Fruit fly (Drosophila melanogaster) whole organism, embryonic: ENCODE measurements around the gene Cka.

Experiments used
- BEAF-32 ChIP-seq: fragments of 200-800 bp; sonication (Bioruptor generic); optimal IDR thresholded peaks from 3 replicates; lab custom pipeline; 2017; ENCODE audit warnings: missing biosample characterization, missing genetic modification characterization, mild to moderate bottlenecking, moderate library complexity, missing genetic modification reagents
- BtbVII ChIP-seq: fragments of 200-800 bp; sonication (Bioruptor generic); optimal IDR thresholded peaks from 3 replicates; lab custom pipeline; 2017; ENCODE audit warnings: missing biosample characterization, mild to moderate bottlenecking, missing genetic modification characterization
- CG10543 ChIP-seq: fragments of 200-800 bp; sonication (Bioruptor generic); optimal IDR thresholded peaks from 3 replicates; lab custom pipeline; 2017; ENCODE audit warnings: missing biosample characterization, mild to moderate bottlenecking, missing genetic modification characterization, moderate library complexity
- CG11398 ChIP-seq: fragments of 200-800 bp; sonication (Bioruptor generic); optimal IDR thresholded peaks from 2 replicates; lab custom pipeline; 2016; ENCODE audit warnings: missing biosample characterization, missing genetic modification characterization
- CG11695 ChIP-seq: fragments of 200-800 bp; sonication (Bioruptor generic); IDR thresholded peaks from 3 replicates; pipeline ENCODE4 v1.3.6; 2022; ENCODE audit warnings: missing biosample characterization, missing genetic modification characterization
- CG12104 ChIP-seq: fragments of 200-800 bp; sonication (Bioruptor generic); optimal IDR thresholded peaks from 3 replicates; lab custom pipeline; 2016; ENCODE audit warnings: missing biosample characterization, missing genetic modification characterization
- CG14860 ChIP-seq: fragments of 200-800 bp; sonication (Bioruptor generic); IDR thresholded peaks from 3 replicates; pipeline ENCODE4 v1.3.6; 2022; ENCODE audit warnings: missing biosample characterization, missing genetic modification characterization; ENCODE audit not compliant: partially characterized antibody
- CG16779 ChIP-seq: fragments of 200-800 bp; sonication (Bioruptor generic); IDR thresholded peaks from 2 replicates; pipeline ENCODE4 v1.3.6; 2022; ENCODE audit warnings: missing biosample characterization, missing genetic modification characterization
- CG16813 ChIP-seq: fragments of 200-800 bp; sonication (Bioruptor generic); IDR thresholded peaks from 3 replicates; pipeline ENCODE4 v1.3.6; 2022; ENCODE audit warnings: missing biosample characterization, missing genetic modification characterization; ENCODE audit not compliant: partially characterized antibody
- CG17361 ChIP-seq: fragments of 200-800 bp; sonication (Bioruptor generic); IDR thresholded peaks from 3 replicates; pipeline ENCODE4 v1.3.6; 2022; ENCODE audit warnings: missing biosample characterization, missing genetic modification characterization
- CG2678 ChIP-seq: fragments of 200-800 bp; sonication (Bioruptor generic); optimal IDR thresholded peaks from 3 replicates; lab custom pipeline; 2019; ENCODE audit warnings: missing biosample characterization, mild to moderate bottlenecking, missing genetic modification characterization, moderate library complexity
- CG4328 ChIP-seq: fragments of 200-800 bp; sonication (Bioruptor generic); optimal IDR thresholded peaks from 3 replicates; lab custom pipeline; 2017; ENCODE audit warnings: missing biosample characterization, missing genetic modification reagents, missing genetic modification characterization
- CG6654 ChIP-seq: fragments of 200-800 bp; sonication (Bioruptor generic); optimal IDR thresholded peaks from 2 replicates; lab custom pipeline; 2017; ENCODE audit warnings: missing biosample characterization, mild to moderate bottlenecking, missing genetic modification characterization
- CG6689 ChIP-seq: fragments of 200-800 bp; sonication (Bioruptor generic); IDR thresholded peaks from 2 replicates; pipeline ENCODE4 v1.3.6; 2022; ENCODE audit warnings: missing biosample characterization, missing genetic modification characterization
- CG6791 ChIP-seq: fragments of 200-800 bp; sonication (Bioruptor generic); IDR thresholded peaks from 3 replicates; pipeline ENCODE4 v1.3.6; 2022; ENCODE audit warnings: missing biosample characterization, missing genetic modification characterization; ENCODE audit not compliant: partially characterized antibody
- CG7271 ChIP-seq: fragments of 200-800 bp; sonication (Bioruptor generic); optimal IDR thresholded peaks from 2 replicates; lab custom pipeline; 2018; ENCODE audit warnings: missing biosample characterization, mild to moderate bottlenecking, missing genetic modification characterization, moderate library complexity
- CG9437 ChIP-seq: fragments of 200-800 bp; sonication (Bioruptor generic); optimal IDR thresholded peaks from 2 replicates; lab custom pipeline; 2018; ENCODE audit warnings: missing biosample characterization, mild to moderate bottlenecking, missing genetic modification characterization
- Camta ChIP-seq: fragments of 200-800 bp; sonication (Bioruptor generic); optimal IDR thresholded peaks from 2 replicates; lab custom pipeline; 2016; ENCODE audit warnings: missing biosample characterization, missing genetic modification characterization
- Chrac-16 ChIP-seq: fragments of 200-800 bp; sonication (Bioruptor generic); optimal IDR thresholded peaks from 3 replicates; lab custom pipeline; 2016; ENCODE audit warnings: missing biosample characterization, missing genetic modification characterization
- CoRest ChIP-seq: fragments of 200-800 bp; sonication (Bioruptor generic); optimal IDR thresholded peaks from 3 replicates; lab custom pipeline; 2018; ENCODE audit warnings: missing biosample characterization, mild to moderate bottlenecking, missing genetic modification characterization, moderate library complexity
- Dbx ChIP-seq: fragments of 200-800 bp; sonication (Bioruptor generic); IDR thresholded peaks from 3 replicates; pipeline ENCODE4 v1.3.6; 2022; ENCODE audit warnings: missing biosample characterization, missing genetic modification characterization
- Dek ChIP-seq: fragments of 200-800 bp; sonication (Bioruptor generic); optimal IDR thresholded peaks from 3 replicates; lab custom pipeline; 2019; ENCODE audit warnings: missing biosample characterization, mild to moderate bottlenecking, missing genetic modification characterization, moderate library complexity
- Dll ChIP-seq: fragments of 200-800 bp; sonication (Bioruptor generic); IDR thresholded peaks from 4 replicates; pipeline ENCODE4 v1.3.6; 2022; ENCODE audit warnings: missing biosample characterization, missing genetic modification characterization; ENCODE audit not compliant: partially characterized antibody
- Dp ChIP-seq: fragments of 200-800 bp; sonication (Bioruptor generic); optimal IDR thresholded peaks from 2 replicates; lab custom pipeline; 2018; ENCODE audit warnings: missing biosample characterization, mild to moderate bottlenecking, missing genetic modification characterization, moderate library complexity
- HLHmδ ChIP-seq: fragments of 200-800 bp; sonication (Bioruptor generic); optimal IDR thresholded peaks from 2 replicates; lab custom pipeline; 2018; ENCODE audit warnings: missing biosample characterization, mild to moderate bottlenecking, missing genetic modification characterization, moderate library complexity
- Hr51 ChIP-seq, 2 experiments: fragments of 200-800 bp; sonication (Bioruptor generic); optimal IDR thresholded peaks; 2 replicates in 1 of 2; 3 replicates in 1 of 2; lab custom pipeline; 2016 to 2018; ENCODE audit warnings: missing biosample characterization in 2 of 2, missing genetic modification characterization in 2 of 2, mild to moderate bottlenecking in 1 of 2, moderate library complexity in 1 of 2
- Jarid2 ChIP-seq: fragments of 200-800 bp; sonication (Bioruptor generic); optimal IDR thresholded peaks from 3 replicates; lab custom pipeline; 2017; ENCODE audit warnings: mild to moderate bottlenecking, missing biosample characterization, missing genetic modification reagents, missing genetic modification characterization
- Med ChIP-seq: fragments of 200-800 bp; sonication (Bioruptor generic); peaks from one replicate; lab custom pipeline; 2016; ENCODE audit warnings: missing biosample characterization, missing genetic modification characterization, mild to moderate bottlenecking, inconsistent platforms, moderate library complexity
- NfI ChIP-seq: fragments of 200-800 bp; sonication (Bioruptor generic); optimal IDR thresholded peaks from 3 replicates; lab custom pipeline; 2018; ENCODE audit warnings: missing biosample characterization, mild to moderate bottlenecking, missing genetic modification characterization, moderate library complexity
- Oli ChIP-seq: fragments of 200-800 bp; sonication (Bioruptor generic); optimal IDR thresholded peaks from 2 replicates; lab custom pipeline; 2018; ENCODE audit warnings: missing biosample characterization, mild to moderate bottlenecking, missing genetic modification characterization, moderate library complexity
- Sox100B ChIP-seq: fragments of 200-800 bp; sonication (Bioruptor generic); optimal IDR thresholded peaks from 3 replicates; lab custom pipeline; 2018; ENCODE audit warnings: missing biosample characterization, mild to moderate bottlenecking, missing genetic modification characterization
- cato ChIP-seq: fragments of 200-800 bp; sonication (Bioruptor generic); optimal IDR thresholded peaks from 2 replicates; lab custom pipeline; 2016; ENCODE audit warnings: missing biosample characterization, missing genetic modification characterization, borderline replicate concordance
- croc ChIP-seq: fragments of 200-800 bp; sonication (Bioruptor generic); conservative IDR thresholded peaks from 3 replicates; pipeline ENCODE4 v1.3.6; 2022; ENCODE audit warnings: missing biosample characterization, missing genetic modification characterization
- cwo ChIP-seq: fragments of 200-800 bp; sonication (Bioruptor generic); optimal IDR thresholded peaks from 3 replicates; lab custom pipeline; 2017; ENCODE audit warnings: missing biosample characterization, missing genetic modification characterization, mild to moderate bottlenecking, moderate library complexity, missing genetic modification reagents
- ftz-f1 ChIP-seq: fragments of 200-800 bp; sonication (Bioruptor generic); optimal IDR thresholded peaks from 2 replicates; lab custom pipeline; 2016; ENCODE audit warnings: missing biosample characterization, missing genetic modification characterization
- gem ChIP-seq: fragments of 200-800 bp; sonication (Bioruptor generic); optimal IDR thresholded peaks from 2 replicates; lab custom pipeline; 2019; ENCODE audit warnings: missing biosample characterization, mild to moderate bottlenecking, missing genetic modification characterization, moderate library complexity
- ken ChIP-seq: fragments of 200-800 bp; sonication (Bioruptor generic); IDR thresholded peaks from 3 replicates; pipeline ENCODE4 v1.3.6; 2022; ENCODE audit warnings: missing biosample characterization, missing genetic modification characterization
- nmo ChIP-seq: fragments of 200-800 bp; sonication (Bioruptor generic); optimal IDR thresholded peaks from 2 replicates; lab custom pipeline; 2018; ENCODE audit warnings: missing biosample characterization, mild to moderate bottlenecking, missing genetic modification characterization, moderate library complexity
- prd ChIP-seq, 3 experiments: fragments of >200 bp in 2 of 3; fragments of 200-800 bp in 1 of 3; sonication (Bioruptor generic) in 1 of 3; optimal IDR thresholded peaks in 2 of 3; IDR thresholded peaks in 1 of 3; 2 replicates in 2 of 3; 3 replicates in 1 of 3; pipeline versions ENCODE4 v1.3.6 to Lab custom; 2017 to 2022; ENCODE audit warnings: missing biosample characterization in 1 of 3, missing genetic modification characterization in 1 of 3
- pzg ChIP-seq: fragments of 200-800 bp; sonication (Bioruptor generic); optimal IDR thresholded peaks from 3 replicates; lab custom pipeline; 2018; ENCODE audit warnings: missing biosample characterization, mild to moderate bottlenecking, missing genetic modification characterization, moderate library complexity
- sd ChIP-seq: fragments of 200-800 bp; sonication (Bioruptor generic); optimal IDR thresholded peaks from 3 replicates; lab custom pipeline; 2018; ENCODE audit warnings: missing biosample characterization, mild to moderate bottlenecking, missing genetic modification characterization, moderate library complexity
- sens ChIP-seq: fragments of 200-800 bp; sonication (Bioruptor generic); peaks from one replicate; lab custom pipeline; 2016; ENCODE audit warnings: missing biosample characterization, missing genetic modification characterization
- sens-2 ChIP-seq: fragments of 200-800 bp; sonication (Bioruptor generic); IDR thresholded peaks from 2 replicates; pipeline ENCODE4 v1.3.6; 2022; ENCODE audit warnings: missing biosample characterization, missing genetic modification characterization
- ttk ChIP-seq: fragments of 200-800 bp; sonication (Bioruptor generic); IDR thresholded peaks from 2 replicates; pipeline ENCODE4 v2.1.2; 2022; ENCODE audit warnings: missing biosample characterization, missing genetic modification characterization
- vvl ChIP-seq: fragments of 200-800 bp; sonication (Bioruptor generic); IDR thresholded peaks from 2 replicates; pipeline ENCODE4 v1.3.6; 2022; ENCODE audit warnings: missing biosample characterization, missing genetic modification characterization
- wdn ChIP-seq: fragments of 200-800 bp; sonication (Bioruptor generic); IDR thresholded peaks from 2 replicates; pipeline ENCODE4 v1.3.6; 2022; ENCODE audit warnings: missing biosample characterization, missing genetic modification characterization

The Cka gene

dm6 chr2L:8010602-8011455 lies 19.7 kb upstream of the Cka start, which contains the start of the genes Glyat and Tg (continued):
- TF ChIP-seq Med (GFP tag; lab: Kevin White, UChicago) (peak; percentile 84), Chrac-16 (GFP tag; lab: Kevin White, UChicago) (no peak), CG16813 (GFP tag; lab: Robert Waterston, UW) (peak; percentile 50; the same call in 2 of the 3 replicates), Oli (tag; lab: Kevin White, UChicago) (peak; percentile 4), Camta (GFP tag; lab: Kevin White, UChicago) (no peak), CG14860 (GFP tag; lab: Robert Waterston, UW) (0 out of 3 replicates have a peak, but pooled peaks have one; percentile 27), vvl (GFP tag; lab: Robert Waterston, UW) (peak; percentile 67), sd (peak; percentile 49), Sox100B (peak; percentile 9), CG6654 (no peak), CG4328 (no peak), Jarid2 (GFP tag; lab: Kevin White, UChicago) (peak; percentile 4), CG11695 (GFP tag; lab: Robert Waterston, UW) (peak; percentile 48; the same call in 1 of the 3 replicates), Dek (tag; lab: Kevin White, UChicago) (peak; percentile 45), Dbx (GFP tag; lab: Robert Waterston, UW) (peak; percentile 45; the same call in 2 of the 3 replicates), nmo (GFP tag; lab: Kevin White, UChicago) (peak; percentile 14), croc (no peak), CG12104 (peak; percentile 39), CoRest (tag; lab: Kevin White, UChicago) (peak; percentile 39), CG6791 (GFP tag; lab: Robert Waterston, UW) (peak; percentile 69), Dll (peak; percentile 67; the same call in 3 of the 4 replicates), CG2678 (tag; lab: Kevin White, UChicago) (peak; percentile 48), sens (GFP tag; lab: Kevin White, UChicago) (peak; percentile 76), gem (tag; lab: Kevin White, UChicago) (peak; percentile 47), HLHmδ (GFP tag; lab: Kevin White, UChicago) (no peak), cato (no peak), ttk (peak; percentile 5; the same call in 1 of the 2 replicates), ken (GFP tag; lab: Robert Waterston, UW) (0 out of 3 replicates have a peak, but pooled peaks have one; percentile 42), CG17361 (0 out of 3 replicates have a peak, but pooled peaks have one; percentile 30), CG10543 (peak; percentile 11), wdn (0 out of 2 replicates have a peak, but pooled peaks have one; percentile 18), CG7271 (tag; lab: Kevin White, UChicago) (no peak), NfI (GFP tag; lab: Kevin White, UChicago) (peak; percentile 13), ftz-f1 (GFP tag; lab: Kevin White, UChicago) (peak; percentile 2), prd (optimal IDR thresholded peaks at IDR 0.05; lab: Kevin White, UChicago) (no peak), prd (GFP tag; IDR thresholded peaks at IDR 0.05; lab: Robert Waterston, UW) (peak; percentile 28; the same call in 1 of the 3 replicates), BtbVII (GFP tag; lab: Kevin White, UChicago) (peak; percentile 33), CG11398 (GFP tag; lab: Kevin White, UChicago) (no peak), Hr51 (GFP tag; optimal IDR thresholded peaks at IDR 0.05; lab: Kevin White, UChicago) (peak in 1 of 2 experiments; percentile 8), cwo (peak; percentile 1), sens-2 (GFP tag; lab: Robert Waterston, UW) (no peak), CG6689 (GFP tag; lab: Robert Waterston, UW) (peak; percentile 100), CG9437 (GFP tag; lab: Kevin White, UChicago) (peak; percentile 18), CG16779 (GFP tag; lab: Robert Waterston, UW) (0 out of 2 replicates have a peak, but pooled peaks have one; percentile 54), Dp (GFP tag; lab: Kevin White, UChicago) (peak; percentile 77), pzg (GFP tag; lab: Kevin White, UChicago) (peak; percentile 35), BEAF-32 (GFP tag; lab: Kevin White, UChicago) (peak; percentile 15)
